Worm (Caenorhabditis elegans) whole organism, L1 larva: ENCODE results near the gene W08E12.4.
"Not testable (repeated sequence)": the region's sequence is repeated elsewhere in the genome, so short reads cannot be mapped to it uniquely, and the experiment has no call there.

Experiments
- C34B4.2 ChIP-seq: sonication (generic microtip); optimal IDR thresholded peaks from 2 replicates; lab custom pipeline; 2017; ENCODE audit warnings: mild to moderate bottlenecking, missing genetic modification characterization, missing compliant biosample characterization
- F16B12.6 ChIP-seq: fragments of 150-350 bp; optimal IDR thresholded peaks from 2 replicates; lab custom pipeline; 2014; ENCODE audit warnings: missing biosample characterization, missing genetic modification characterization
- blmp-1 ChIP-seq: fragments of 150-350 bp; optimal IDR thresholded peaks from 2 replicates; lab custom pipeline; 2014; ENCODE audit warnings: missing biosample characterization, missing genetic modification characterization
- ceh-63 ChIP-seq: fragments of 200-800 bp; sonication (Bioruptor generic); optimal IDR thresholded peaks from 2 replicates; lab custom pipeline; 2018; ENCODE audit warnings: mild to moderate bottlenecking, missing genetic modification characterization, missing compliant biosample characterization
- ces-1 ChIP-seq: fragments of 150-350 bp; optimal IDR thresholded peaks from 2 replicates; lab custom pipeline; 2014; ENCODE audit warnings: missing biosample characterization, missing genetic modification reagents, missing genetic modification characterization
- dpl-1 ChIP-seq, 3 experiments: fragments of 150-350 bp in 2 of 3; sonication (generic microtip) in 1 of 3; optimal IDR thresholded peaks; 2 replicates each; lab custom pipeline; 2014 to 2017; ENCODE audit warnings: missing biosample characterization in 3 of 3, missing genetic modification characterization in 3 of 3, missing genetic modification reagents in 3 of 3
- efl-1 ChIP-seq, 4 experiments: fragments of 150-350 bp; optimal IDR thresholded peaks in 3 of 4; peaks in 1 of 4; 1 replicate in 1 of 4; 2 replicates in 3 of 4; lab custom pipeline; 2014; ENCODE audit warnings: missing biosample characterization in 2 of 4, missing genetic modification characterization in 2 of 4, missing genetic modification reagents in 2 of 4
- elt-2 ChIP-seq: sonication (generic microtip); optimal IDR thresholded peaks from 2 replicates; lab custom pipeline; 2016; ENCODE audit warnings: missing genetic modification characterization, mild to moderate bottlenecking, inconsistent platforms, missing compliant biosample characterization, missing genetic modification reagents
- elt-3 ChIP-seq, 6 experiments: fragments of 150-350 bp in 1 of 6; sonication (generic microtip); optimal IDR thresholded peaks; 2 replicates each; lab custom pipeline; 2017 to 2018; ENCODE audit warnings: missing biosample characterization in 6 of 6, missing genetic modification characterization in 6 of 6, inconsistent platforms in 1 of 6
- ets-5 ChIP-seq: fragments of 200-800 bp; sonication (Bioruptor generic); IDR thresholded peaks from 2 replicates; pipeline ENCODE4 v1.3.6; 2022; ENCODE audit warnings: missing genetic modification characterization, missing compliant biosample characterization
- fkh-10 ChIP-seq: sonication (generic microtip); optimal IDR thresholded peaks from 2 replicates; lab custom pipeline; 2017; ENCODE audit warnings: missing biosample characterization, missing genetic modification reagents, missing genetic modification characterization
- fkh-8 ChIP-seq: sonication (generic microtip); optimal IDR thresholded peaks from 2 replicates; lab custom pipeline; 2016; ENCODE audit warnings: mild to moderate bottlenecking, missing genetic modification characterization, missing compliant biosample characterization
- fos-1 ChIP-seq: fragments of 150-350 bp; optimal IDR thresholded peaks from 2 replicates; lab custom pipeline; 2014; ENCODE audit warnings: missing biosample characterization, missing genetic modification characterization
- irx-1 ChIP-seq: sonication (generic microtip); optimal IDR thresholded peaks from 2 replicates; lab custom pipeline; 2016; ENCODE audit warnings: missing genetic modification characterization, missing compliant biosample characterization
- lin-13 ChIP-seq: fragments of 150-350 bp; optimal IDR thresholded peaks from 2 replicates; lab custom pipeline; 2014; ENCODE audit warnings: missing biosample characterization, missing genetic modification reagents, missing genetic modification characterization
- lin-14 ChIP-seq: fragments of 200-800 bp; sonication (Bioruptor generic); optimal IDR thresholded peaks from 2 replicates; lab custom pipeline; 2018; ENCODE audit warnings: mild to moderate bottlenecking, missing genetic modification characterization, moderate library complexity, missing compliant biosample characterization
- lin-35 ChIP-seq, 2 experiments: fragments of 150-350 bp; optimal IDR thresholded peaks; 2 replicates each; lab custom pipeline; 2014; ENCODE audit warnings: missing biosample characterization in 2 of 2, missing genetic modification characterization in 2 of 2, missing genetic modification reagents in 2 of 2
- lin-39 ChIP-seq: fragments of 150-350 bp; optimal IDR thresholded peaks from 2 replicates; lab custom pipeline; 2014; ENCODE audit warnings: missing biosample characterization, missing genetic modification reagents, missing genetic modification characterization
- lir-3 ChIP-seq: sonication (generic microtip); optimal IDR thresholded peaks from 2 replicates; lab custom pipeline; 2016; ENCODE audit warnings: mild to moderate bottlenecking, missing genetic modification characterization, moderate library complexity, missing compliant biosample characterization; ENCODE audit not compliant: poor library complexity
- mdl-1 ChIP-seq, 2 experiments: fragments of 150-350 bp; optimal IDR thresholded peaks; 2 replicates each; lab custom pipeline; 2014 to 2017; ENCODE audit warnings: missing biosample characterization in 2 of 2, missing genetic modification characterization in 2 of 2, inconsistent platforms in 1 of 2
- nhr-12 ChIP-seq: sonication (generic microtip); optimal IDR thresholded peaks from 2 replicates; lab custom pipeline; 2017; ENCODE audit warnings: missing biosample characterization, missing genetic modification characterization
- nhr-237 ChIP-seq: fragments of 150-350 bp; optimal IDR thresholded peaks from 2 replicates; lab custom pipeline; 2014; ENCODE audit warnings: missing biosample characterization, missing genetic modification characterization
- nhr-28 ChIP-seq: fragments of 150-350 bp; optimal IDR thresholded peaks from 2 replicates; lab custom pipeline; 2014; ENCODE audit warnings: missing biosample characterization, missing genetic modification characterization
- nhr-71 ChIP-seq: sonication (generic microtip); optimal IDR thresholded peaks from 2 replicates; lab custom pipeline; 2016; ENCODE audit warnings: mild to moderate bottlenecking, missing genetic modification characterization, moderate library complexity, missing compliant biosample characterization
- nhr-77 ChIP-seq: fragments of 150-350 bp; optimal IDR thresholded peaks from 2 replicates; lab custom pipeline; 2014; ENCODE audit warnings: missing biosample characterization, missing genetic modification characterization
- nhr-85 ChIP-seq: sonication (generic microtip); peaks from one replicate; lab custom pipeline; 2016; ENCODE audit warnings: missing genetic modification characterization, inconsistent platforms, missing compliant biosample characterization
- nhr-90 ChIP-seq: sonication (generic microtip); optimal IDR thresholded peaks from 2 replicates; lab custom pipeline; 2016; ENCODE audit warnings: mild to moderate bottlenecking, missing genetic modification characterization, missing compliant biosample characterization; ENCODE audit not compliant: poor library complexity
- snpc-4 ChIP-seq: fragments of 150-350 bp; optimal IDR thresholded peaks from 2 replicates; lab custom pipeline; 2014; ENCODE audit warnings: missing biosample characterization, missing genetic modification characterization
- snu-23 ChIP-seq: sonication (generic microtip); optimal IDR thresholded peaks from 2 replicates; lab custom pipeline; 2016; ENCODE audit warnings: missing genetic modification characterization, missing compliant biosample characterization
- unc-130 ChIP-seq: fragments of 150-350 bp; optimal IDR thresholded peaks from 2 replicates; lab custom pipeline; 2017; ENCODE audit warnings: missing biosample characterization, missing genetic modification characterization, inconsistent platforms
- unc-30 ChIP-seq: sonication (generic microtip); optimal IDR thresholded peaks from 2 replicates; lab custom pipeline; 2017; ENCODE audit warnings: missing biosample characterization, missing genetic modification characterization
- zip-4 ChIP-seq: fragments of 200-800 bp; sonication (Bioruptor generic); optimal IDR thresholded peaks from 2 replicates; lab custom pipeline; 2018; ENCODE audit warnings: mild to moderate bottlenecking, missing genetic modification characterization, moderate library complexity, missing compliant biosample characterization
- ztf-4 ChIP-seq: fragments of 150-350 bp; optimal IDR thresholded peaks from 2 replicates; lab custom pipeline; 2014; ENCODE audit warnings: missing biosample characterization, missing genetic modification characterization

The W08E12.4 gene

ce11 chrIV:3302058-3302457 lies at the start of gene W08E12.4:
W08E12.4 (plus strand) TSS chrIV:3302358.
- TF ChIP-seq irx-1, nhr-28, fos-1 (tag; lab: Kevin White, UChicago): not testable (repeated sequence)

- TF ChIP-seq ces-1 (GFP tag; lab: Kevin White, UChicago) (no peak), C34B4.2 (no peak), ets-5 (GFP tag; lab: Robert Waterston, UW) (no peak), fkh-8 (tag; lab: Kevin White, UChicago) (peak; percentile 36), fkh-10 (GFP tag; lab: Kevin White, UChicago) (no peak), zip-4 (GFP tag; lab: Kevin White, UChicago) (no peak), irx-1 (tag; lab: Kevin White, UChicago) (no peak)
These were observed 47.7 kb upstream of the W08E12.4 start, which contains the start of gene dmd-9 for ce11 chrIV:3254443-3254842. dmd-9 (minus strand) TSS chrIV:3254543.

- TF ChIP-seq nhr-237 (tag; lab: Kevin White, UChicago) (no peak), elt-3 (tag; optimal IDR thresholded peaks at IDR 0.05; lab: Kevin White, UChicago) (peak in 2 of 6 experiments; percentile 16 to 41), irx-1 (tag; lab: Kevin White, UChicago) (no peak), snu-23 (GFP tag; lab: Kevin White, UChicago) (peak; percentile 6), snpc-4 (tag; lab: Kevin White, UChicago) (no peak), nhr-85 (tag; lab: Kevin White, UChicago) (peak; percentile 37), nhr-28 (tag; lab: Kevin White, UChicago) (no peak), blmp-1 (peak; percentile 56), lin-35 (GFP tag; optimal IDR thresholded peaks at IDR 0.05; lab: Kevin White, UChicago) (peak in 1 of 2 experiments; percentile 9), lin-14 (peak; percentile 49)
These were observed 45.3 kb upstream of the W08E12.4 start for ce11 chrIV:3256866-3257265.

- TF ChIP-seq efl-1 (optimal IDR thresholded peaks at IDR 0.05; lab: Kevin White, UChicago) (no peak), efl-1 (GFP tag; optimal IDR thresholded peaks at IDR 0.05 in 1 of 2; lab: Kevin White, UChicago) (peak in 1 of 2 experiments; percentile 14), nhr-90 (peak; percentile 19), nhr-237 (tag; lab: Kevin White, UChicago) (no peak), lin-39 (tag; lab: Kevin White, UChicago) (no peak), unc-30 (tag; lab: Kevin White, UChicago) (no peak), elt-2 (tag; lab: Kevin White, UChicago) (peak; percentile 41)
These were observed 43.6 kb upstream of the W08E12.4 start, which contains the start of gene T26C12.1 for ce11 chrIV:3258528-3258927. T26C12.1 (plus strand) TSS chrIV:3258910.

- TF ChIP-seq nhr-71 (tag; lab: Kevin White, UChicago) (no peak), zip-4 (GFP tag; lab: Kevin White, UChicago) (no peak), unc-130 (tag; lab: Kevin White, UChicago) (no peak), ztf-4 (no peak), nhr-12 (tag; lab: Kevin White, UChicago) (no peak), nhr-237 (tag; lab: Kevin White, UChicago) (no peak), mdl-1 (tag; optimal IDR thresholded peaks at IDR 0.05; lab: Kevin White, UChicago) (no peak), unc-30 (tag; lab: Kevin White, UChicago) (no peak), ceh-63 (GFP tag; lab: Kevin White, UChicago) (no peak), lir-3 (no peak), lin-13 (GFP tag; lab: Kevin White, UChicago) (no peak), fkh-8 (tag; lab: Kevin White, UChicago) (no peak), irx-1 (tag; lab: Kevin White, UChicago) (no peak), F16B12.6 (no peak), C34B4.2 (no peak), nhr-77 (tag; lab: Kevin White, UChicago) (no peak), dpl-1 (GFP tag; optimal IDR thresholded peaks at IDR 0.05; lab: Kevin White, UChicago) (no peak), ces-1 (GFP tag; lab: Kevin White, UChicago) (no peak)
- TF ChIP-seq, all 84 proteins: peak for 0
These were observed 41.9 kb upstream of the W08E12.4 start for ce11 chrIV:3260216-3260615.
